Worm (Caenorhabditis elegans): ENCODE data around the gene hrg-1.

Gene hrg-1

DNA sequence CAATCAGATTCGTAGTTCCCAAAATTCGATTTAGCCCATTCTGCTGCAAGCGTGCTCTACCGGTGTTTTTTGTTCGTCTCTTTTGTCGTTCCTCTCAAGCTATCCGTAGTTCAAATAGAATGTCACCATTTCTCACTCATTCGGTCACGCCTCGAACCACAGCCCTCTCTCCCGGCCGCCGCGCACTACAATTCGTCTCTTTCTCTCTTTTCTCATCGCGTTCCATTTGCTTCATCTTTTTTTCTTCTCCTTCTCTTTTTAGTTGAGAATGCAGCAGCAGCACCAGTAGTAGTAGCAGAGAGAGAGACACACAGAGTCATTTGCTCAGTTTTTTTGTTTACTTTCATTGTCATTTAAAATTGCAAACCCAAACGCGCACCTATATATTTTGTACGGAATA is at the start of gene hrg-1:
Gene hrg-1 (minus strand): TSS at position 109 of the 400 bp plus-strand sequence.
- TF ChIP-seq ztf-3 (GFP tag; optimal IDR thresholded peaks at IDR 0.05) = no peak
- peak; percentile 31 for TF ChIP-seq tbp1 (GFP tag; optimal IDR thresholded peaks at IDR 0.05)
- no peak for TF ChIP-seq B0261.1 (tag; optimal IDR thresholded peaks at IDR 0.05)
- TF ChIP-seq egrh-3 (GFP tag; IDR thresholded peaks at IDR 0.05) = peak; percentile 47; the same call in 1 of the 2 replicates
- TF ChIP-seq Y67H2A.10 (GFP tag; conservative IDR thresholded peaks at IDR 0.05) = no peak
- TF ChIP-seq madf-8 (GFP tag; conservative IDR thresholded peaks at IDR 0.05) = no peak
- 0 out of 2 replicates have a peak, but pooled peaks have one; percentile 33 for TF ChIP-seq pbrm-1 (GFP tag; IDR thresholded peaks at IDR 0.05)
- peak; percentile 39; the same call in 1 of the 2 replicates for TF ChIP-seq dox-1 (GFP tag; IDR thresholded peaks at IDR 0.05)
- peak; percentile 43 for TF ChIP-seq lin-40 (tag; optimal IDR thresholded peaks at IDR 0.05)
- TF ChIP-seq gei-17 (GFP tag; optimal IDR thresholded peaks at IDR 0.05) = no peak
- peak; percentile 41 for TF ChIP-seq attf-5 (GFP tag; optimal IDR thresholded peaks at IDR 0.05)
- no peak for TF ChIP-seq cebp-1 (GFP tag; IDR thresholded peaks at IDR 0.05)
- TF ChIP-seq cebp-1 (tag; optimal IDR thresholded peaks at IDR 0.05) = peak; percentile 67
- no peak for TF ChIP-seq madf-3 (GFP tag; IDR thresholded peaks at IDR 0.05)
- peak; percentile 81 for TF ChIP-seq K12H6.12 (tag; optimal IDR thresholded peaks at IDR 0.05)
- TF ChIP-seq ZK185.1 (tag; optimal IDR thresholded peaks at IDR 0.05; ENCODE audit: poor library complexity, severe bottlenecking) = peak; percentile 47
- TF ChIP-seq nhr-80 (tag; optimal IDR thresholded peaks at IDR 0.05) = peak; percentile 85
- TF ChIP-seq hsf-1 (GFP tag; IDR thresholded peaks at IDR 0.05) = no peak
- no peak for TF ChIP-seq ztf-6 (GFP tag; IDR thresholded peaks at IDR 0.05)
- TF ChIP-seq snpc-4 (GFP tag; optimal IDR thresholded peaks at IDR 0.05) = no peak
- TF ChIP-seq snpc-4 (tag; optimal IDR thresholded peaks at IDR 0.05) = peak in 2 of 4 experiments; percentile 10 to 16
- TF ChIP-seq F10E7.11 (tag; optimal IDR thresholded peaks at IDR 0.05) = no peak
- TF ChIP-seq fkh-3 (tag; optimal IDR thresholded peaks at IDR 0.05) = no peak
- TF ChIP-seq aptf-3 (GFP tag; IDR thresholded peaks at IDR 0.05) = no peak
- peak; percentile 16 for TF ChIP-seq madf-10 (tag; optimal IDR thresholded peaks at IDR 0.05)
- TF ChIP-seq K11D2.4 (GFP tag; IDR thresholded peaks at IDR 0.05) = peak; percentile 36; the same call in 1 of the 2 replicates
- peak; percentile 83 for TF ChIP-seq zfh-2 (GFP tag; conservative IDR thresholded peaks at IDR 0.05)
- TF ChIP-seq hmg-1.2 (GFP tag; IDR thresholded peaks at IDR 0.05) = peak; percentile 53; the same call in 1 of the 2 replicates
- TF ChIP-seq F23B12.7 (tag; optimal IDR thresholded peaks at IDR 0.05; ENCODE audit: insufficient read depth) = no peak
- peak; percentile 50 for TF ChIP-seq mcd-1 (GFP tag; IDR thresholded peaks at IDR 0.05)
- TF ChIP-seq aptf-2 (GFP tag; conservative IDR thresholded peaks at IDR 0.05) = no peak
- TF ChIP-seq somi-1 (GFP tag; optimal IDR thresholded peaks at IDR 0.05) = peak; percentile 8
- TF ChIP-seq nfya-2 (GFP tag; IDR thresholded peaks at IDR 0.05) = no peak
- TF ChIP-seq D2030.7 (GFP tag; IDR thresholded peaks at IDR 0.05) = no peak
- TF ChIP-seq ceh-27 (GFP tag; optimal IDR thresholded peaks at IDR 0.05) = peak; percentile 34
- peak in 1 of 3 experiments; percentile 32 for TF ChIP-seq lin-35 (GFP tag; optimal IDR thresholded peaks at IDR 0.05)

DNA sequence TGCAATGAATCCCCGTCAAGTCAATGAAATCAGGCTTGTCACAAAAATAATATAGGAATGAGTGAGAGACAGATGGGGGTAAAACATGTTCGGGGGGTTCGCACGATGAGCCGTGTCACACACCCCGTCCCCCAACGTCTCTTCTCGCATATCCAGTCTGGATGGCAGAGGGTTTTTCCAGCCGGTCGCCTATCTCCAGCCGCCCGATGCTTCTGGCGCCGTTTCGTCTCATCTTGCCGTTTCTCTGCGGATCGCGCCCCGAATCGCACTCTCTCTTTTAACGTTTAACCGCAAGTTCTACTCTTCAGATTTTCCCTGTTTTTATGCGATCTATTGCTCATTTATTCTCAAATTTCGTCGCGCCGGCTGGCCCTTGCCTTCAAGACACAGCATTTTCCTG is 45.9 kb upstream of the hrg-1 start:
- TF ChIP-seq Y67H2A.10 (GFP tag; conservative IDR thresholded peaks at IDR 0.05) (no peak), zfh-2 (GFP tag; conservative IDR thresholded peaks at IDR 0.05) (peak; percentile 83)

DNA sequence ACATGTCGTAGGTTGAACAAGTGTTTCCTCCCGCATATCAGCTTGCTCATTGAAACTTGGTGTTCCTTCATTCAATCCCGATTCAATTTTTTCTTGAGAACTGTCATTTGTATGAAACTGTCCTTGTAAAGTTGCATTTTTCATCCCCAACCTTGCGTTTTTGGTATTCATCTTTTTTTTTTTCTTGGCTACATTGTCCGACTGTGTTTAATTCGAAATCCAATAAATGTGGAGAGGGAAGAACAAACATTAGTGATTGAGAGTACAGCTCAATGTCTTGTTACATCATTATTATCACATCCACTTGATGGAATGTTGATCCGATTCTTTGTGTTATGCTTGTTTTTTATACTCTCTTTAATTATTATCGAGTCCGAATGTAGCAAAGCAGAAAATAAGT is 5.9 kb upstream of the hrg-1 start, which contains the start of gene acr-10:
Gene acr-10 (plus strand): TSS at position 301 of the 400 bp plus-strand sequence.
- TF ChIP-seq unc-130 (GFP tag; optimal IDR thresholded peaks at IDR 0.05) (no peak), rec-8 (tag; optimal IDR thresholded peaks at IDR 0.05) (no peak), ama-1 (optimal IDR thresholded peaks at IDR 0.05) (no peak), ama-1 (GFP tag; optimal IDR thresholded peaks at IDR 0.05) (no peak), attf-6 (GFP tag; IDR thresholded peaks at IDR 0.05) (no peak), ztf-28 (GFP tag; IDR thresholded peaks at IDR 0.05) (no peak)
